Fruit fly (Drosophila melanogaster): ENCODE measurements around the gene CG8136.
A peak's percentile ranks its signal among the peaks of the same experiment; 100 is the strongest.

dm6 chr3R:8694110-8694826 lies 26.9 kb upstream of the CG8136 start:
- TF ChIP-seq CG32121 (GFP tag; IDR thresholded peaks at IDR 0.05) (peak; percentile 94; the same call in 1 of the 2 replicates), CG13204 (GFP tag; optimal IDR thresholded peaks at IDR 0.05) (peak; percentile 86), EcR (GFP tag; optimal IDR thresholded peaks at IDR 0.05) (no peak), CG8159 (tag; optimal IDR thresholded peaks at IDR 0.05) (peak; percentile 85), Ets98B (GFP tag; IDR thresholded peaks at IDR 0.05) (peak; percentile 96)

Measured in whole organism, pupa.